Worm (Caenorhabditis elegans) whole organism, midembryonic: ENCODE measurements around the gene W04E12.4.

Source experiments
- cog-1 ChIP-seq: sonication (generic microtip); optimal IDR thresholded peaks from 2 replicates; lab custom pipeline; 2016; ENCODE audit warnings: missing genetic modification characterization, missing compliant biosample characterization
- flt-1 ChIP-seq: fragments of 200-800 bp; sonication (Bioruptor generic); IDR thresholded peaks from 2 replicates; pipeline ENCODE4 v1.3.6; 2022; ENCODE audit warnings: missing genetic modification characterization, missing compliant biosample characterization
- tab-1 ChIP-seq: fragments of 200-800 bp; sonication (Bioruptor generic); IDR thresholded peaks from 2 replicates; pipeline ENCODE4 v1.3.6; 2022; ENCODE audit warnings: missing genetic modification characterization, missing compliant biosample characterization

DNA sequence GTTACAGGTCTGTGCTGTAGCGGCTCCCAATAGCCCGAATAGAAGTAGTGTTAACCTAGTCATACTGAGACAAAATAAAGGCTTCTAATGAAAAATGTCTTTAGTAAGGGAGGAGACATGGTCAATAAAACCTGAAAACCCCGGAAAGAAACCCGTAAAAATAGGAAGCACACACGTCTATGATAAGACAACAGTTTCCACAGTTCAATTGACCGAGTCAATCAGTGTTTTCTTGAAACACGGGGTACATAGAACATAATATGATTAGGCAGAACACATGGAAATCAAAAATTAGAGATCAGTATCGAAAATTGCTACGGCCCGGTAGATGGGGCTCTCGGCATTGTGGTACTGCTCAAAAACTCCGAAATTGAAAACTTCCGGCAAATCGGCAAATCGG, 7.7 kb downstream of the W04E12.4 start, which contains the start of gene clec-49:
- TF ChIP-seq flt-1 (GFP tag; lab: Robert Waterston, UW) (no peak), tab-1 (no peak), cog-1 (tag; lab: Kevin White, UChicago) (no peak)
